Fruit fly (Drosophila melanogaster): ENCODE measurements around the gene Tengl2.

Tengl2 gene

dm6 chr2L:2252241-2252640 is 13.1 kb upstream of the Tengl2 start, which contains the start of gene CG17239:
Gene CG17239, minus strand, starts transcription at chr2L:2252341.
- TF ChIP-seq CG3847 (GFP tag; IDR thresholded peaks at IDR 0.05) (no peak), Six4 (GFP tag; optimal IDR thresholded peaks at IDR 0.05) (no peak), Xbp1 (GFP tag; optimal IDR thresholded peaks at IDR 0.05) (no peak), CG17361 (GFP tag; IDR thresholded peaks at IDR 0.05) (no peak), gcm2 (GFP tag; optimal IDR thresholded peaks at IDR 0.05) (no peak), croc (GFP tag; conservative IDR thresholded peaks at IDR 0.05) (no peak), dmrt99B (tag; optimal IDR thresholded peaks at IDR 0.05) (no peak), CG14710 (tag; optimal IDR thresholded peaks at IDR 0.05) (no peak), sob (GFP tag; IDR thresholded peaks at IDR 0.05) (no peak), gsb (GFP tag; IDR thresholded peaks at IDR 0.05) (no peak), tx (GFP tag; optimal IDR thresholded peaks at IDR 0.05) (no peak), ssp (GFP tag; IDR thresholded peaks at IDR 0.05) (no peak), nom (GFP tag; optimal IDR thresholded peaks at IDR 0.05) (no peak), Nf-YA (GFP tag; IDR thresholded peaks at IDR 0.05) (no peak), ems (GFP tag; optimal IDR thresholded peaks at IDR 0.05) (no peak), lmd (GFP tag; IDR thresholded peaks at IDR 0.05) (no peak), tna (GFP tag; IDR thresholded peaks at IDR 0.05; ENCODE audit: partially characterized antibody) (no peak), Max (GFP tag; optimal IDR thresholded peaks at IDR 0.05) (no peak), Chrac-16 (GFP tag; optimal IDR thresholded peaks at IDR 0.05) (no peak), nau (GFP tag; optimal IDR thresholded peaks at IDR 0.05) (no peak)

- TF ChIP-seq CG7928 (GFP tag; optimal IDR thresholded peaks at IDR 0.05) (no peak), dpn (GFP tag; optimal IDR thresholded peaks at IDR 0.05) (no peak), CG18764 (GFP tag; optimal IDR thresholded peaks at IDR 0.05) (no peak), gem (tag; optimal IDR thresholded peaks at IDR 0.05) (no peak), CHES-1-like (GFP tag; optimal IDR thresholded peaks at IDR 0.05) (no peak), insv (GFP tag; optimal IDR thresholded peaks at IDR 0.05) (no peak), Med (GFP tag) (no peak), CG1024 (GFP tag; IDR thresholded peaks at IDR 0.05) (no peak), HmgD (GFP tag; optimal IDR thresholded peaks at IDR 0.05) (no peak), dmrt11E (tag; optimal IDR thresholded peaks at IDR 0.05) (no peak), cad (GFP tag; optimal IDR thresholded peaks at IDR 0.05) (no peak), repo (GFP tag; optimal IDR thresholded peaks at IDR 0.05) (no peak), Nf-YA (GFP tag; IDR thresholded peaks at IDR 0.05) (no peak)
These were observed 12.0 kb upstream of the Tengl2 start, which contains the start of gene Ser12 for dm6 chr2L:2251175-2251574. Gene Ser12, minus strand, starts transcription at chr2L:2251275.

- TF ChIP-seq Med (GFP tag) (no peak), esg (GFP tag; conservative IDR thresholded peaks at IDR 0.05) (no peak), CG3407 (GFP tag; optimal IDR thresholded peaks at IDR 0.05) (no peak), slbo (GFP tag; IDR thresholded peaks at IDR 0.05) (peak; percentile 27; the same call in 1 of the 2 replicates), chm (GFP tag; IDR thresholded peaks at IDR 0.05) (no peak), gce (GFP tag; IDR thresholded peaks at IDR 0.05) (0 out of 3 replicates have a peak, but pooled peaks have one; percentile 7), stwl (tag; optimal IDR thresholded peaks at IDR 0.05) (no peak), CG7357 (GFP tag; IDR thresholded peaks at IDR 0.05) (0 out of 3 replicates have a peak, but pooled peaks have one; percentile 30), Dp (GFP tag; optimal IDR thresholded peaks at IDR 0.05) (no peak), ara (GFP tag; IDR thresholded peaks at IDR 0.05) (0 out of 2 replicates have a peak, but pooled peaks have one; percentile 46), Hmr (GFP tag; optimal IDR thresholded peaks at IDR 0.05) (peak; percentile 7), CG6689 (GFP tag; IDR thresholded peaks at IDR 0.05) (0 out of 2 replicates have a peak, but pooled peaks have one; percentile 27), Hr3 (GFP tag; optimal IDR thresholded peaks at IDR 0.05) (no peak), D19A (tag; optimal IDR thresholded peaks at IDR 0.05) (no peak), CG11696 (GFP tag; IDR thresholded peaks at IDR 0.05) (no peak), gem (tag; optimal IDR thresholded peaks at IDR 0.05) (peak; percentile 23), bigmax (GFP tag; optimal IDR thresholded peaks at IDR 0.05) (no peak), trem (tag; optimal IDR thresholded peaks at IDR 0.05) (no peak), CG17328 (GFP tag; IDR thresholded peaks at IDR 0.05) (0 out of 2 replicates have a peak, but pooled peaks have one; percentile 39), seq (GFP tag; IDR thresholded peaks at IDR 0.05) (0 out of 2 replicates have a peak, but pooled peaks have one; percentile 11), CG2889 (GFP tag; IDR thresholded peaks at IDR 0.05) (no peak)
These were observed 10.4 kb upstream of the Tengl2 start for dm6 chr2L:2249578-2249977.
